Worm (Caenorhabditis elegans) whole organism, late embryonic: ENCODE data around the gene C02E7.10.

Experiments
- lim-6 ChIP-seq: sonication (generic microtip); optimal IDR thresholded peaks from 2 replicates; lab custom pipeline; 2016; ENCODE audit warnings: missing genetic modification characterization, missing compliant biosample characterization
- pha-4 ChIP-seq: fragments of 150-350 bp; optimal IDR thresholded peaks from 2 replicates; lab custom pipeline; 2018; ENCODE audit warnings: missing biosample characterization, missing genetic modification reagents, missing genetic modification characterization
- rnt-1 ChIP-seq: sonication (generic microtip); optimal IDR thresholded peaks from 2 replicates; lab custom pipeline; 2016; ENCODE audit warnings: missing genetic modification characterization, missing compliant biosample characterization

DNA sequence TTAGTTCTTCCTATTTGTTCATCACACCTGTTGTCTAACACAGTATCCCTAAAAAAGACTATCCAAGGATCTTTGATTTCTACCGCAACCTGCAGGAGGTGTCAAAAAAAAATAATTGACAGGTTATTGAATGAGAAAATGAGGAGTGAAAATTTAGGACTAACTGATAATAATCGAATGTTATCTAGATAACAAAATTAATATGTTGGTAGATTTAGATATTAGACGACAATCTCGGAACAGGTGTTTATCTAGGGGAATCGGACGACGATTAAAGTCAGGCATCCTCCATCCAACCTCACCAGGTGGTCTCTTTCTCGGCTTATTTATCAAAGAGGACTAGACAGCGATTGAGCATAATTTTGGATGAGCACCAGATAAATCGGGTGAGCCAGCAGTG is 35.9 kb upstream of the C02E7.10 start:
- TF ChIP-seq rnt-1 (tag; lab: Kevin White, UChicago) (no peak), lim-6 (tag; lab: Kevin White, UChicago) (no peak), pha-4 (no peak)
